Worm (Caenorhabditis elegans): ENCODE results near the gene T05G5.5.

- TF ChIP-seq him-1 (tag; optimal IDR thresholded peaks at IDR 0.05): no peak
- TF ChIP-seq W03F9.2 (tag; optimal IDR thresholded peaks at IDR 0.05): no peak
- TF ChIP-seq dao-5 (tag; optimal IDR thresholded peaks at IDR 0.05): no peak
Measured at ce11 chrIII:9731313-9731912, 19.8 kb downstream of the T05G5.5 start.
